Worm (Caenorhabditis elegans) whole organism, early embryonic: Measurements from ENCODE around the gene eif-2Bepsilon.

Experiments
- aly-1 ChIP-seq: sonication (generic microtip); optimal IDR thresholded peaks from 2 replicates; lab custom pipeline; 2016; ENCODE audit warnings: missing genetic modification characterization, missing compliant biosample characterization
- ama-1 ChIP-seq: fragments of 150-350 bp; optimal IDR thresholded peaks from 2 replicates; lab custom pipeline; 2014
- ets-7 ChIP-seq: sonication (generic microtip); optimal IDR thresholded peaks from 2 replicates; lab custom pipeline; 2016; ENCODE audit warnings: missing genotype, missing genetic modification characterization, missing compliant biosample characterization
- hmbx-1 ChIP-seq: sonication (generic microtip); optimal IDR thresholded peaks from 2 replicates; lab custom pipeline; 2016; ENCODE audit warnings: mild to moderate bottlenecking, missing genetic modification characterization, missing compliant biosample characterization
- hmg-4 ChIP-seq: fragments of 200-800 bp; sonication (Bioruptor generic); optimal IDR thresholded peaks from 2 replicates; lab custom pipeline; 2018; ENCODE audit warnings: mild to moderate bottlenecking, missing genetic modification characterization, missing compliant biosample characterization
- hnd-1 ChIP-seq: sonication (generic microtip); optimal IDR thresholded peaks from 2 replicates; lab custom pipeline; 2016; ENCODE audit warnings: missing genetic modification characterization, missing compliant biosample characterization
- scrt-1 ChIP-seq: fragments of 200-800 bp; sonication (Bioruptor generic); IDR thresholded peaks from 2 replicates; pipeline ENCODE4 v1.3.6; 2022; ENCODE audit warnings: missing genetic modification characterization, missing compliant biosample characterization
- tbx-11 ChIP-seq: fragments of 200-800 bp; sonication (Bioruptor generic); IDR thresholded peaks from 2 replicates; pipeline ENCODE4 v1.3.6; 2022; ENCODE audit warnings: missing genetic modification characterization, missing compliant biosample characterization
- tbx-37 ChIP-seq: fragments of 200-800 bp; sonication (Bioruptor generic); conservative IDR thresholded peaks from 2 replicates; pipeline ENCODE4 v1.3.6; 2022; ENCODE audit warnings: missing genetic modification reagents, missing genetic modification characterization, missing compliant biosample characterization
- tra-4 ChIP-seq: sonication (generic microtip); optimal IDR thresholded peaks from 2 replicates; lab custom pipeline; 2017; ENCODE audit warnings: missing genetic modification characterization, missing compliant biosample characterization

ce11 chrII:8631766-8632165 is 29.9 kb upstream of the eif-2Bepsilon start:
- TF ChIP-seq ets-7 (no peak), ama-1 (lab: Kevin White, UChicago) (no peak), aly-1 (tag; lab: Kevin White, UChicago) (no peak), scrt-1 (GFP tag; lab: Robert Waterston, UW) (no peak), hmg-4 (no peak), tra-4 (tag; lab: Kevin White, UChicago) (no peak), hmbx-1 (no peak), tbx-11 (GFP tag; lab: Robert Waterston, UW) (no peak), tbx-37 (GFP tag; lab: Robert Waterston, UW) (no peak), hnd-1 (tag; lab: Kevin White, UChicago) (no peak)
